Worm (Caenorhabditis elegans) whole organism, L4 larva: ENCODE measurements around the gene daf-12.

Experiments
- R02D3.7 ChIP-seq: fragments of 150-350 bp; sonication (generic microtip); optimal IDR thresholded peaks from 3 replicates; lab custom pipeline; 2014; ENCODE audit warnings: missing biosample characterization, missing genetic modification characterization
- T20F7.1 ChIP-seq: fragments of 200-800 bp; sonication (Bioruptor generic); optimal IDR thresholded peaks from 2 replicates; lab custom pipeline; 2018; ENCODE audit warnings: mild to moderate bottlenecking, missing genetic modification characterization, missing compliant biosample characterization
- T26A8.4 ChIP-seq: fragments of 200-800 bp; sonication (Bioruptor generic); IDR thresholded peaks from 2 replicates; pipeline ENCODE4 v1.3.6; 2022; ENCODE audit warnings: missing genetic modification characterization, missing compliant biosample characterization
- Y105C5A.15 ChIP-seq: fragments of 200-800 bp; sonication (Bioruptor generic); IDR thresholded peaks from 2 replicates; pipeline ENCODE4 v1.3.6; 2022; ENCODE audit warnings: missing genetic modification characterization, missing compliant biosample characterization
- ZK337.2 ChIP-seq: fragments of 200-800 bp; sonication (Bioruptor generic); IDR thresholded peaks from 2 replicates; pipeline ENCODE4 v1.3.6; 2022; ENCODE audit warnings: missing genetic modification reagents, missing genetic modification characterization, missing compliant biosample characterization
- aha-1 ChIP-seq: fragments of 150-350 bp; peaks from one replicate; lab custom pipeline; 2014; ENCODE audit warnings: missing biosample characterization, missing genetic modification characterization
- ama-1 ChIP-seq: fragments of 150-350 bp; optimal IDR thresholded peaks from 2 replicates; lab custom pipeline; 2014; ENCODE audit warnings: inconsistent platforms, mixed read lengths
- arid-1 ChIP-seq: fragments of 200-800 bp; sonication (Bioruptor generic); conservative IDR thresholded peaks from 2 replicates; pipeline ENCODE4 v1.3.6; 2022; ENCODE audit warnings: missing genetic modification reagents, missing genetic modification characterization, missing compliant biosample characterization
- ceh-20 ChIP-seq: fragments of 200-800 bp; sonication (Bioruptor generic); IDR thresholded peaks from 2 replicates; pipeline ENCODE4 v1.3.6; 2022; ENCODE audit warnings: missing genetic modification reagents, missing genetic modification characterization, missing compliant biosample characterization
- ceh-32 ChIP-seq: sonication (generic microtip); optimal IDR thresholded peaks from 2 replicates; lab custom pipeline; 2016; ENCODE audit warnings: mild to moderate bottlenecking, missing genetic modification characterization, missing compliant biosample characterization; ENCODE audit not compliant: poor library complexity
- ceh-82 ChIP-seq: sonication (generic microtip); optimal IDR thresholded peaks from 2 replicates; lab custom pipeline; 2017; ENCODE audit warnings: missing biosample characterization, missing genetic modification characterization
- daf-16 ChIP-seq, 3 experiments: sonication (generic microtip); optimal IDR thresholded peaks; 2 replicates each; lab custom pipeline; 2016 to 2017; ENCODE audit warnings: missing genetic modification characterization in 3 of 3, missing genetic modification reagents in 3 of 3, mild to moderate bottlenecking in 2 of 3, missing compliant biosample characterization in 2 of 3, missing biosample characterization in 1 of 3, moderate library complexity in 1 of 3
- daf-19 ChIP-seq: fragments of 200-800 bp; sonication (Bioruptor generic); conservative IDR thresholded peaks from 2 replicates; pipeline ENCODE4 v1.3.6; 2022; ENCODE audit warnings: missing genetic modification characterization, missing compliant biosample characterization
- dmd-8 ChIP-seq: fragments of 200-800 bp; sonication (Bioruptor generic); IDR thresholded peaks from 2 replicates; pipeline ENCODE4 v1.3.6; 2022; ENCODE audit warnings: missing genetic modification characterization, missing compliant biosample characterization
- egl-27 ChIP-seq: sonication (generic microtip); optimal IDR thresholded peaks from 3 replicates; lab custom pipeline; 2017; ENCODE audit warnings: missing biosample characterization, missing genetic modification reagents, missing genetic modification characterization
- egl-43 ChIP-seq: fragments of 200-800 bp; sonication (Bioruptor generic); IDR thresholded peaks from 2 replicates; pipeline ENCODE4 v1.3.6; 2022; ENCODE audit warnings: missing genetic modification reagents, missing genetic modification characterization, missing compliant biosample characterization
- fkh-10 ChIP-seq: fragments of 150-350 bp; optimal IDR thresholded peaks from 2 replicates; lab custom pipeline; 2014; ENCODE audit warnings: missing biosample characterization, missing genetic modification reagents, missing genetic modification characterization
- hlh-11 ChIP-seq: fragments of 200-800 bp; sonication (Bioruptor generic); optimal IDR thresholded peaks from 2 replicates; lab custom pipeline; 2018; ENCODE audit warnings: mild to moderate bottlenecking, missing genetic modification characterization, missing compliant biosample characterization
- lim-7 ChIP-seq: fragments of 200-800 bp; sonication (Bioruptor generic); IDR thresholded peaks from 2 replicates; pipeline ENCODE4 v1.3.6; 2022; ENCODE audit warnings: missing genetic modification characterization, missing compliant biosample characterization
- lin-15B ChIP-seq: fragments of 150-350 bp; sonication (generic microtip); optimal IDR thresholded peaks from 3 replicates; lab custom pipeline; 2014; ENCODE audit warnings: missing biosample characterization, missing genetic modification characterization
- lin-29 ChIP-seq: fragments of 200-800 bp; sonication (Bioruptor generic); IDR thresholded peaks from 2 replicates; pipeline ENCODE4 v1.3.6; 2022; ENCODE audit warnings: missing genetic modification reagents, missing genetic modification characterization, missing compliant biosample characterization
- madf-5 ChIP-seq, 2 experiments: fragments of 200-800 bp; sonication (Bioruptor generic); IDR thresholded peaks; 2 replicates each; pipeline ENCODE4 v1.3.6; 2022; ENCODE audit warnings: missing compliant biosample characterization in 2 of 2, missing genetic modification characterization in 2 of 2
- madf-9 ChIP-seq: fragments of 200-800 bp; sonication (Bioruptor generic); conservative IDR thresholded peaks from 2 replicates; pipeline ENCODE4 v1.3.6; 2022; ENCODE audit warnings: missing genetic modification reagents, missing genetic modification characterization, missing compliant biosample characterization
- mdt-29 ChIP-seq: fragments of 200-800 bp; sonication (Bioruptor generic); IDR thresholded peaks from 2 replicates; pipeline ENCODE4 v1.3.6; 2022; ENCODE audit warnings: missing genetic modification reagents, missing genetic modification characterization, missing compliant biosample characterization
- mep-1 ChIP-seq: fragments of 150-350 bp; sonication (generic microtip); optimal IDR thresholded peaks from 3 replicates; lab custom pipeline; 2014; ENCODE audit warnings: missing biosample characterization, missing genetic modification characterization
- mes-2 ChIP-seq: sonication (generic microtip); optimal IDR thresholded peaks from 2 replicates; lab custom pipeline; 2016; ENCODE audit warnings: missing genotype, mild to moderate bottlenecking, missing genetic modification characterization, missing compliant biosample characterization; ENCODE audit not compliant: poor library complexity, severe bottlenecking
- nhr-102 ChIP-seq: sonication (generic microtip); optimal IDR thresholded peaks from 2 replicates; lab custom pipeline; 2016; ENCODE audit warnings: mild to moderate bottlenecking, missing genetic modification characterization, moderate library complexity, missing compliant biosample characterization
- nhr-25 ChIP-seq: sonication (generic microtip); optimal IDR thresholded peaks from 2 replicates; lab custom pipeline; 2017; ENCODE audit warnings: missing genetic modification characterization, mild to moderate bottlenecking, missing compliant biosample characterization, antibody characterized with exemption, moderate library complexity, borderline replicate concordance; ENCODE audit not compliant: insufficient read depth
- nhr-28 ChIP-seq: fragments of 150-350 bp; optimal IDR thresholded peaks from 2 replicates; lab custom pipeline; 2014; ENCODE audit warnings: missing biosample characterization, missing genetic modification characterization
- nhr-41 ChIP-seq: fragments of 200-800 bp; sonication (Bioruptor generic); IDR thresholded peaks from 2 replicates; pipeline ENCODE4 v1.3.6; 2022; ENCODE audit warnings: missing genetic modification reagents, missing genetic modification characterization, missing compliant biosample characterization
- nhr-48 ChIP-seq: sonication (generic microtip); optimal IDR thresholded peaks from 2 replicates; lab custom pipeline; 2016; ENCODE audit warnings: mild to moderate bottlenecking, missing genetic modification characterization, missing compliant biosample characterization
- nhr-76 ChIP-seq: fragments of 150-350 bp; optimal IDR thresholded peaks from 2 replicates; lab custom pipeline; 2014; ENCODE audit warnings: missing biosample characterization, missing genetic modification characterization
- nhr-77 ChIP-seq: fragments of 150-350 bp; optimal IDR thresholded peaks from 2 replicates; lab custom pipeline; 2014; ENCODE audit warnings: missing biosample characterization, missing genetic modification characterization
- php-3 ChIP-seq: fragments of 200-800 bp; sonication (Bioruptor generic); IDR thresholded peaks from 2 replicates; pipeline ENCODE4 v1.3.6; 2022; ENCODE audit warnings: missing genetic modification reagents, missing genetic modification characterization, missing compliant biosample characterization
- pqm-1 ChIP-seq: sonication (generic microtip); optimal IDR thresholded peaks from 2 replicates; lab custom pipeline; 2017; ENCODE audit warnings: missing biosample characterization, missing genetic modification characterization
- set-16 ChIP-seq: fragments of 200-800 bp; sonication (Bioruptor generic); IDR thresholded peaks from 2 replicates; pipeline ENCODE4 v1.3.6; 2022; ENCODE audit warnings: missing genetic modification reagents, missing genetic modification characterization, missing compliant biosample characterization
- snpc-4 ChIP-seq: fragments of 150-350 bp; optimal IDR thresholded peaks from 2 replicates; lab custom pipeline; 2014; ENCODE audit warnings: missing biosample characterization, missing genetic modification characterization
- spr-3 ChIP-seq: fragments of 200-800 bp; sonication (Bioruptor generic); optimal IDR thresholded peaks from 2 replicates; lab custom pipeline; 2018; ENCODE audit warnings: mild to moderate bottlenecking, missing genetic modification characterization, missing compliant biosample characterization
- unc-130 ChIP-seq: sonication (generic microtip); optimal IDR thresholded peaks from 2 replicates; lab custom pipeline; 2016; ENCODE audit warnings: missing genetic modification reagents, missing genetic modification characterization, missing compliant biosample characterization
- unc-62 ChIP-seq, 3 experiments: fragments of 150-350 bp in 1 of 3; sonication (generic microtip); optimal IDR thresholded peaks in 2 of 3; peaks in 1 of 3; 1 replicate in 1 of 3; 2 replicates in 2 of 3; lab custom pipeline; 2014 to 2017; ENCODE audit warnings: missing biosample characterization in 3 of 3, missing genetic modification characterization in 3 of 3, missing genetic modification reagents in 3 of 3, missing genotype in 1 of 3
- zag-1 ChIP-seq: fragments of 150-350 bp; optimal IDR thresholded peaks from 2 replicates; lab custom pipeline; 2014; ENCODE audit warnings: missing biosample characterization, missing genetic modification characterization
- zip-11 ChIP-seq: fragments of 200-800 bp; sonication (Bioruptor generic); IDR thresholded peaks from 2 replicates; pipeline ENCODE4 v1.3.6; 2022; ENCODE audit warnings: missing genetic modification characterization, missing compliant biosample characterization
- ztf-11 ChIP-seq: fragments of 150-350 bp; optimal IDR thresholded peaks from 2 replicates; lab custom pipeline; 2014; ENCODE audit warnings: missing biosample characterization, missing genetic modification characterization

Gene daf-12

DNA sequence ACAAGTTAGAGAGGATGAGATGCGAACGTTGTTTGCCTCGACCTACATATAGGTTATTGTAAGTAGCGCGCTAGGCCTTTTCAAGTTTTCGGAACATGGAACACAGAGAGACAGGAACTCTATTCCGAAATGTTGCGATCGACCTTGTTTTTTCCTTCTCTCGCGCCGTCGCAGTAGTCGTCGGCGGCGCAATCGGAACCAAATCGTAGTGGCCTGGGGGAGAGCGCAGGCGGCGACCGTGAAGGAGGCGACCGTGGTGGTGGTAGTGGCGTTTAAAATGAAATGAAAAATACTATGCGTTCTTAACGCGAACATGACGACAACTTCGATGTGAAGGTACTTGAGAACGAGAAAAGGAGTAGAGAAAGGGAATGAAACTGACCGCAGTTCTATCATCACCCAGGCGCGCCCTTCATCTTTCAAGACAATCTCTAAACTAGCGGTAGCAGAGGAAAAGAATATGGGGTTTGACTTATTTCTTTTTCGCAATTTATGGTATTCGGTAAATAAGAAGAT lies 11.9 kb downstream of the daf-12 start:
- no peak for TF ChIP-seq mes-2
- peak in 1 of 2 experiments; percentile 85 for TF ChIP-seq unc-62 (GFP tag; optimal IDR thresholded peaks at IDR 0.05 in 1 of 2; lab: Kevin White, UChicago)
- TF ChIP-seq unc-62 (tag; optimal IDR thresholded peaks at IDR 0.05; lab: Kevin White, UChicago), result no peak
- no peak for TF ChIP-seq T20F7.1 (GFP tag; lab: Kevin White, UChicago)
- no peak for TF ChIP-seq nhr-77 (tag; lab: Kevin White, UChicago)
- no peak for TF ChIP-seq R02D3.7 (tag; lab: Kevin White, UChicago)
- no peak for TF ChIP-seq daf-19 (GFP tag; lab: Robert Waterston, UW)
- no peak for TF ChIP-seq ceh-20 (GFP tag; lab: Robert Waterston, UW)
- no peak for TF ChIP-seq lim-7 (GFP tag; lab: Robert Waterston, UW)
- TF ChIP-seq ceh-82 (tag; lab: Kevin White, UChicago), result no peak
- no peak for TF ChIP-seq ZK337.2 (GFP tag; lab: Robert Waterston, UW)
- TF ChIP-seq lin-29 (GFP tag; lab: Robert Waterston, UW), result no peak
- no peak for TF ChIP-seq T26A8.4 (GFP tag; lab: Robert Waterston, UW)
- TF ChIP-seq fkh-10, result no peak
- TF ChIP-seq dmd-8 (GFP tag; lab: Robert Waterston, UW), result no peak
- no peak for TF ChIP-seq php-3 (GFP tag; lab: Robert Waterston, UW)
- no peak for TF ChIP-seq unc-130 (GFP tag; lab: Kevin White, UChicago)
- TF ChIP-seq arid-1 (GFP tag; lab: Robert Waterston, UW), result no peak
- no peak for TF ChIP-seq snpc-4 (tag; lab: Kevin White, UChicago)
- no peak for TF ChIP-seq nhr-48
- TF ChIP-seq mdt-29 (GFP tag; lab: Robert Waterston, UW), result no peak
- no peak for TF ChIP-seq nhr-76 (tag; lab: Kevin White, UChicago)
- peak; percentile 44 for TF ChIP-seq hlh-11 (tag; lab: Kevin White, UChicago)
- no peak for TF ChIP-seq Y105C5A.15 (GFP tag; lab: Robert Waterston, UW)
- no peak for TF ChIP-seq egl-27 (tag; lab: Kevin White, UChicago)
- TF ChIP-seq daf-16 (GFP tag; optimal IDR thresholded peaks at IDR 0.05; lab: Kevin White, UChicago), result no peak
- TF ChIP-seq daf-16 (tag; optimal IDR thresholded peaks at IDR 0.05; lab: Kevin White, UChicago), result no peak
- no peak for TF ChIP-seq ceh-32
- TF ChIP-seq aha-1 (tag; lab: Kevin White, UChicago), result no peak
- TF ChIP-seq lin-15B (tag; lab: Kevin White, UChicago), result no peak
- no peak for TF ChIP-seq ztf-11
- no peak for TF ChIP-seq madf-5 (GFP tag; IDR thresholded peaks at IDR 0.05; lab: Robert Waterston, UW)
- no peak for TF ChIP-seq nhr-102
- no peak for TF ChIP-seq egl-43 (GFP tag; lab: Robert Waterston, UW)
- TF ChIP-seq set-16 (GFP tag; lab: Robert Waterston, UW), result no peak; the same call in 1 of the 2 replicates
- TF ChIP-seq zag-1 (tag; lab: Kevin White, UChicago), result no peak
- peak; percentile 10 for TF ChIP-seq nhr-28 (tag; lab: Kevin White, UChicago)
- TF ChIP-seq nhr-25 (tag; lab: Kevin White, UChicago), result peak; percentile 18
- no peak for TF ChIP-seq spr-3 (GFP tag; lab: Kevin White, UChicago)
- TF ChIP-seq mep-1, result peak; percentile 12

DNA sequence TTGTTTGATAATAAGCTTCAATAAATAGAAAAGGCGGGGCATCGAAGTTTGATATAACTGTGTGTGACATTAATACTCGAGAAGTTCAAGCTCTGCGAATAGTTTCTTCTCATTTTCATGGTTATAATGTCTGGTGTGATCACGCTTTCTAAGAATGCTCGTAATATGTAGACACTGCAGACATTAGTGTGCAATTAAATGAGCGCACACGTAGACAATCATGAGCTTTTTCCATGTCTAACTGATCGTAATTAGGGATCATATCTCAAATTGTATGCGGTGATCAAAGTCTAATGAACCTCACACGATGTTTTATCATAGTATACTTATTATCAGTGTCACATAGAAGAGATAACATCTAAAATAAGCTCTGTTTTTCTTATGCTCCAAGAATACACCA lies 14.4 kb downstream of the daf-12 start:
- no peak for TF ChIP-seq madf-9 (GFP tag; lab: Robert Waterston, UW)
- TF ChIP-seq zip-11 (GFP tag; lab: Robert Waterston, UW), result no peak
- no peak for TF ChIP-seq ama-1 (lab: Kevin White, UChicago)
- TF ChIP-seq ceh-20 (GFP tag; lab: Robert Waterston, UW), result no peak
- no peak for TF ChIP-seq daf-19 (GFP tag; lab: Robert Waterston, UW)
- no peak for TF ChIP-seq snpc-4 (tag; lab: Kevin White, UChicago)
- TF ChIP-seq pqm-1 (tag; lab: Kevin White, UChicago), result peak; percentile 24
- no peak for TF ChIP-seq nhr-41 (GFP tag; lab: Robert Waterston, UW)
